Fruit fly (Drosophila melanogaster): ENCODE results near the gene wts.
A peak's percentile ranks its signal among the peaks of the same experiment; 100 is the strongest.

Gene wts

DNA sequence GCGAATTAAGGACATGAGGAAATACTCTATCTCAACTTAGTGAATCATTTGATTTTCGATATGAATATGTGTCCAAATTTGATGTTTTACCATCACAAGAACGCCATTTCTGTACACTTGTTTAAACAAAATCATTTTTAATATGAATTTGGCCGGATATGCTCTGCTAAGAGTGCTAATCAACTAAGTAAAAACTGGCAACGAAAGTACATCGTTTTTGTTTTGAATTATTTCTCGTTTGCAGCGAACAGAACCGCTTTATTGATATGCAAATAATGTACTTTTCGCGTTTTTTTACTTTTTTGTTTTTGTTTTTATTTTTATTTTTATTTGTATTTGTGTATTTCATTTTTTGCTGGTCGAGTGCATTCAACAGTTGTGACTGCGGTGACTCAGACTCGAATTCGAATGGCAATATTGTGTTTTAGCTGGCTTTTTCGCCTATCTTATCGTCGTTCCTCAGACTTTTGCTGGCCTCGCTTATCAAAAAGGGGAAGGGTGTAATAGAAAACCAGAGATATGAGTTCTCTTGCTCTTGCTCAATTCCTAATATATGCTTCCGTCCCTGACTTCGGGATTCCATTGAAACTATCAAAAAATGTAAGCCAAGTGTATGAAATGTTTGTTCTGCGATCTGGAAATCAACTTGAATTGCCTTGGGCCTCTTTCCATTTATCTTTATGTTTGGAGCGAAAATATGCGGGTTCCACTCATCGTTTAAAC lies 5.0 kb upstream of the wts start:
- 0 out of 3 replicates have a peak, but pooled peaks have one; percentile 24 for TF ChIP-seq CG4496 (GFP tag; IDR thresholded peaks at IDR 0.05)
- peak; percentile 19 for TF ChIP-seq CG15710 (tag; optimal IDR thresholded peaks at IDR 0.05)
- TF ChIP-seq Pif1B (GFP tag; optimal IDR thresholded peaks at IDR 0.05): peak; percentile 43
- TF ChIP-seq rn (GFP tag; IDR thresholded peaks at IDR 0.05): no peak
- no peak for TF ChIP-seq CG10348 (GFP tag; IDR thresholded peaks at IDR 0.05)
- TF ChIP-seq CG34367 (tag; optimal IDR thresholded peaks at IDR 0.05): no peak
- TF ChIP-seq CG8159 (tag; optimal IDR thresholded peaks at IDR 0.05): peak; percentile 38
- peak; percentile 57 for TF ChIP-seq CG14655 (GFP tag; optimal IDR thresholded peaks at IDR 0.05)
- no peak for TF ChIP-seq gl (tag; optimal IDR thresholded peaks at IDR 0.05)
- peak; percentile 43 for TF ChIP-seq Snoo (tag; optimal IDR thresholded peaks at IDR 0.05)
- TF ChIP-seq CG13204 (GFP tag; optimal IDR thresholded peaks at IDR 0.05): no peak
- peak; percentile 48 for TF ChIP-seq CG8301 (tag; optimal IDR thresholded peaks at IDR 0.05)
- no peak for TF ChIP-seq D1 (tag; optimal IDR thresholded peaks at IDR 0.05)
- TF ChIP-seq CG9948 (tag; optimal IDR thresholded peaks at IDR 0.05): peak; percentile 30
- no peak for TF ChIP-seq CG12605 (GFP tag; IDR thresholded peaks at IDR 0.05)
- TF ChIP-seq EcR (GFP tag; optimal IDR thresholded peaks at IDR 0.05): no peak
- peak; percentile 36 for TF ChIP-seq CG17806 (tag; optimal IDR thresholded peaks at IDR 0.05)
- peak; percentile 62 for TF ChIP-seq Pif1A (GFP tag; optimal IDR thresholded peaks at IDR 0.05)
- peak; percentile 16; the same call in 1 of the 3 replicates for TF ChIP-seq fd96Ca (GFP tag; IDR thresholded peaks at IDR 0.05)
- peak; percentile 40 for TF ChIP-seq Ets98B (GFP tag; IDR thresholded peaks at IDR 0.05)
- TF ChIP-seq CG32121 (GFP tag; IDR thresholded peaks at IDR 0.05): peak; percentile 71; the same call in 1 of the 2 replicates

DNA sequence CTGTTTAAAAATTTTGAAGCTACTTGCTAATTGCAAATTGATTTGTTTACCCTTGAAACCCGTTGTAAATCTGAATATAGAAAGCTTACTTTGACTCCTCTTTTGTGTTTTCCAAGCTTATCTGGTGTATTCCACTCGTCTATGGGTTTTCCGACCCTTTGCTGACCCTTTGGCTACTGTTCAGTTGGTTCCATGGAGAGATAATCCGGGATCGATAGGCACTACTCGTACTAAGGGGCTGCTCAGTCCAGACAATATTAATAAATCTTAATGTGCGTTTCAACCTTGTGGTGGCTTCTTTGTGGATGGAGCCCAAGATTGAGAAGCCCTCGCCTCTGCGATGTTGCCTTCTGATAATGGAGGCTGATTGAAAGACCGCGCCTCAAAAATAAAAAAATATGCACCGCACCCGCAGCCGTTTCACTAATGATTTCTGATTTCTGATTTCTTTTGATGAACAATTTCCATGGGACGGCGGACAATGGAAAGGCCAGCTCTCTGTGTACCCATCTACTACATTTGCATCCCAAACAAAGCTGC lies 3.9 kb upstream of the wts start:
- TF ChIP-seq Snoo (tag; optimal IDR thresholded peaks at IDR 0.05) (no peak), Pif1B (GFP tag; optimal IDR thresholded peaks at IDR 0.05) (no peak), EcR (GFP tag; optimal IDR thresholded peaks at IDR 0.05) (peak; percentile 65), CG4496 (GFP tag; IDR thresholded peaks at IDR 0.05) (0 out of 3 replicates have a peak, but pooled peaks have one; percentile 22)

DNA sequence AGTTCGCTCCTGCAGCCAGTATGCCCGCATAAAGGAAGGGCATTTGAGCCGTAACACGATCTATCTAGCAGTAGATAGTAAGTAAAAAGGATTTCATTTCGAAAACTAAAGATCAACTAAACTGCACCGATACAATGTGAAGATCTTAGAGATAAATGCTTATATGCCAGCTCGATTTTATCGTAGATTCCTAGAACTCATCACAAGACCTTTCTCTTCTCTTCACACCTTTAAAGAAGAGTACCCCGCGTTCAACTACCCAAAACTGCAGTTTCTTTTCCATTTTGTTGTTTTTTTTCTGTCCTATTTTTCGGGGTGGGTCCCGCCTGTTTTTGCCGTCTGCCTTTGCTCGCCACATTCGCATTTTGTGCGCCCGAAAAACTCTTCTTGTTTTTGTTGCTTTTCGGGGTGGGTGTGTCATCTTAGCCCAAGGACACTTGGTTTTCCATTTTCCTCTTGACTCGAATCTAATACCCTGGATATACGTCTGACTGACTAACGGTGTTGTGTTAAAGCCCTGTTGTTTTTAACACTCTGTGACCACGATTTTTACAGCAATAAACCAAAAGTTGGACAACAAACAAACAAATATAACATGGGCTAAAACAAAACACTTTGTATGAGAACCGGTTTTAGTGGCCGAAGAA lies 3.0 kb upstream of the wts start:
- 0 out of 3 replicates have a peak, but pooled peaks have one; percentile 13 for TF ChIP-seq CG4496 (GFP tag; IDR thresholded peaks at IDR 0.05)
- no peak for TF ChIP-seq CG9948 (tag; optimal IDR thresholded peaks at IDR 0.05)

DNA sequence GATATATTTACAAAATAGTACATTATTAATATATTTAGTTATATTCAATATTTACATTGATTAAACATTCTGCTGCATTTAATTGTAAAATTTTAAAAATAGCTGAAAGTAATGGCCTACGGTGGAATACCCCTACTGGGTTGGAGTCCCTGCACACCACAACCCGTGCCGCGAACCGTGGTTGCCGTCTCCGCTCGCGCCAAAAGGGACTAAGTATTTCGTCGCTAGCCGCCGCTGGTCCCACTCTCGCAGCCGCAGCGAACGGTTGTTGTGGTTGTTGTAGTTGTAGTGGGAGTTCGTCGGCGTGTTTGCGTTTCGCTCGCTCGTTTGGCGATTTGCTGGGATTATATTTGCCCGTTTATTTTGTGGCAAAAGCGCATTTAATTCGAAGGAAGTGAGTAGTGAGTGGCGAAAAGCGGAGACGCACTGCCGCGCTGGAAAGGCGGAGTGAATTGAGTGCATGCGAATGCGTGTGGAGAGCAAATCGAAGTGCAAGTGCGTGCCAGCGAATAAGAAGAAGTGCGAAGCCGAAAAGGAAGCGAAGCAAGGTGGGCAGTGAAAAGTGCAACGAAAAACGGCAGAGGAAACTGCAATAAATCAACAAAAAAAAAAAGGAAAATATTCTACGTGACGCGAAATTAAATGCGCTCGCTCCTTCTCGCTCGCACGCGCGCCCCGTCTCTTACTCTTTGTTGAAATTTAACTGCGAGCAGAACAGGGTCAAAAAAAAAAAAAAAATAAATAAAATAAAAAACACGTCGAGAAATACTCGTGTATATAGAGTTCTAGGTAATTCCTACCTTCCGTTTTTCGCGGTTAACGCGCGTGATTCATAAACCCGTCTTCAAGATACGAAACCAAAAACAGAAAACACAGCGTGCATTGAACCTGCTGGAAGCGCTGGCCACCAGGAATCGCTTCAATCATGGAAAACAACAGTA lies 2.2 kb upstream of the wts start, which contains the start of gene cindr:
Gene cindr (plus strand): TSS at position 272 of the 941 bp plus-strand sequence.
- TF ChIP-seq gl (tag; optimal IDR thresholded peaks at IDR 0.05) (peak; percentile 42), CG8159 (tag; optimal IDR thresholded peaks at IDR 0.05) (peak; percentile 9), rn (GFP tag; IDR thresholded peaks at IDR 0.05) (no peak), CG34367 (tag; optimal IDR thresholded peaks at IDR 0.05) (no peak), CG12605 (GFP tag; IDR thresholded peaks at IDR 0.05) (peak; percentile 23; the same call in 1 of the 2 replicates), D1 (tag; optimal IDR thresholded peaks at IDR 0.05) (peak; percentile 67), CG8301 (tag; optimal IDR thresholded peaks at IDR 0.05) (peak; percentile 11), Pif1B (GFP tag; optimal IDR thresholded peaks at IDR 0.05) (peak; percentile 15), EcR (GFP tag; optimal IDR thresholded peaks at IDR 0.05) (peak; percentile 88), CG9948 (tag; optimal IDR thresholded peaks at IDR 0.05) (no peak), CG32121 (GFP tag; IDR thresholded peaks at IDR 0.05) (no peak), Pif1A (GFP tag; optimal IDR thresholded peaks at IDR 0.05) (peak; percentile 55), Ets98B (GFP tag; IDR thresholded peaks at IDR 0.05) (peak; percentile 38; the same call in 1 of the 2 replicates), CG13204 (GFP tag; optimal IDR thresholded peaks at IDR 0.05) (peak; percentile 1), CG15710 (tag; optimal IDR thresholded peaks at IDR 0.05) (no peak), CG4496 (GFP tag; IDR thresholded peaks at IDR 0.05) (peak; percentile 48)

DNA sequence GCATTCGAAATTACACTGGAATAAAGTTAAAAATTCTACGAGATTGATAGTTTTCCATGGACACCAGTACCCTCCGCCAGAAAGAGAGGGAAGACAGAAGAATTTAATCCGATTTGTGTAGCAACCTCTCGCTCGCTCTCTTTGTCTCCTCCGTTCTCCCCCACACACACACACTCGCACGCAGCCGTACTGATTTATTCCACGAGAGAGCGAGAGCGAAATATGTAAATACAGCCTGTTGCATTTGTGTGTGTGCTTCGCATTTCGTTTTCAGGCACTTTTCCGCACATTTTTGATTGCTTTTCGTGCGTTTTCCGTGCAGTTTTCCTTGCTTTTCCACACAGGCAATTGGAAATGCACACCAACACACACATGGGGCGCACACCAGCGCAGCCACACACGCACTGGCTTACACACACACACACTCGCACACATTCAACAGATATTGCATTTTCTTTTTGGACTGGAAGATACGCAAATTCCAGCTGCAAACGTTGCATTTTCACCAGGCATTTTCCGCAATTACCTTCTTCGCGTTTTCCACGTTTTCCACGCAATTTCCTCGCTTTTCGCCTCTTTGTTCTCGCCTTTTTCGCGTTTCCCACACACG lies 552 bp downstream of the wts start:
- TF ChIP-seq CG13204 (GFP tag; optimal IDR thresholded peaks at IDR 0.05) (peak; percentile 33), CG32121 (GFP tag; IDR thresholded peaks at IDR 0.05) (0 out of 2 replicates have a peak, but pooled peaks have one; percentile 30), Snoo (tag; optimal IDR thresholded peaks at IDR 0.05) (no peak), CG12605 (GFP tag; IDR thresholded peaks at IDR 0.05) (peak; percentile 73), CG14655 (GFP tag; optimal IDR thresholded peaks at IDR 0.05) (no peak), EcR (GFP tag; optimal IDR thresholded peaks at IDR 0.05) (peak; percentile 43), fd96Ca (GFP tag; IDR thresholded peaks at IDR 0.05) (peak; percentile 32; the same call in 2 of the 3 replicates), CG8159 (tag; optimal IDR thresholded peaks at IDR 0.05) (peak; percentile 9), Ets98B (GFP tag; IDR thresholded peaks at IDR 0.05) (peak; percentile 19; the same call in 1 of the 2 replicates), CG10348 (GFP tag; IDR thresholded peaks at IDR 0.05) (no peak)
